Fruit fly (Drosophila melanogaster): ENCODE results near the gene sphinx2.

sphinx2 gene

dm6 chr3L:7423517-7423916, 17.0 kb downstream of the sphinx2 start, which contains the start of gene CG42458 (continued):
- TF ChIP-seq dysf (GFP tag; IDR thresholded peaks at IDR 0.05) (no peak), YL-1 (GFP tag; optimal IDR thresholded peaks at IDR 0.05) (no peak), da (GFP tag; optimal IDR thresholded peaks at IDR 0.05) (no peak), Stat92E (GFP tag; optimal IDR thresholded peaks at IDR 0.05) (no peak), CG17612 (GFP tag; IDR thresholded peaks at IDR 0.05) (no peak), shn (GFP tag; optimal IDR thresholded peaks at IDR 0.05) (no peak), CG12942 (GFP tag; optimal IDR thresholded peaks at IDR 0.05) (no peak), sr (GFP tag; IDR thresholded peaks at IDR 0.05) (no peak), sob (GFP tag; IDR thresholded peaks at IDR 0.05) (no peak), Sry-β (GFP tag; optimal IDR thresholded peaks at IDR 0.05) (no peak), HLH3B (GFP tag; IDR thresholded peaks at IDR 0.05) (0 out of 2 replicates have a peak, but pooled peaks have one; percentile 22), CG17385 (GFP tag; optimal IDR thresholded peaks at IDR 0.05) (no peak), CG2678 (tag; optimal IDR thresholded peaks at IDR 0.05) (no peak), CG31441 (GFP tag; IDR thresholded peaks at IDR 0.05) (no peak), CG9727 (GFP tag; optimal IDR thresholded peaks at IDR 0.05) (no peak), Fer2 (tag; optimal IDR thresholded peaks at IDR 0.05) (no peak), abd-A (tag; optimal IDR thresholded peaks at IDR 0.05) (peak; percentile 94), repo (GFP tag; optimal IDR thresholded peaks at IDR 0.05) (no peak), fd96Cb (tag; optimal IDR thresholded peaks at IDR 0.05) (no peak), Chrac-16 (GFP tag; optimal IDR thresholded peaks at IDR 0.05) (no peak), Fer1 (GFP tag; optimal IDR thresholded peaks at IDR 0.05) (peak; percentile 27), croc (GFP tag; conservative IDR thresholded peaks at IDR 0.05) (no peak), pum (GFP tag; optimal IDR thresholded peaks at IDR 0.05) (no peak), PHDP (tag; optimal IDR thresholded peaks at IDR 0.05) (no peak), CG3838 (GFP tag; optimal IDR thresholded peaks at IDR 0.05) (no peak), CG6254 (GFP tag; optimal IDR thresholded peaks at IDR 0.05) (no peak), Doc2 (GFP tag; IDR thresholded peaks at IDR 0.05) (no peak), Nf-YC (tag; optimal IDR thresholded peaks at IDR 0.05) (peak; percentile 85), CG18262 (tag; optimal IDR thresholded peaks at IDR 0.05) (no peak), GATAe (GFP tag; conservative IDR thresholded peaks at IDR 0.05) (no peak), CG4820 (GFP tag; optimal IDR thresholded peaks at IDR 0.05) (no peak), trem (tag; optimal IDR thresholded peaks at IDR 0.05) (no peak), CG7372 (GFP tag; IDR thresholded peaks at IDR 0.05) (no peak), CG10274 (GFP tag; optimal IDR thresholded peaks at IDR 0.05) (no peak), otp (GFP tag; IDR thresholded peaks at IDR 0.05) (no peak), Nf-YB (GFP tag; optimal IDR thresholded peaks at IDR 0.05) (peak; percentile 54), Ravus (GFP tag; IDR thresholded peaks at IDR 0.05) (no peak), CG2875 (GFP tag; optimal IDR thresholded peaks at IDR 0.05) (no peak), lab (GFP tag; optimal IDR thresholded peaks at IDR 0.05) (peak; percentile 13), Six4 (GFP tag; optimal IDR thresholded peaks at IDR 0.05) (no peak), sima (GFP tag; optimal IDR thresholded peaks at IDR 0.05) (no peak), klu (GFP tag; IDR thresholded peaks at IDR 0.05) (no peak), Dref (GFP tag; IDR thresholded peaks at IDR 0.05) (no peak), gsb (GFP tag; IDR thresholded peaks at IDR 0.05) (no peak), pzg (GFP tag; optimal IDR thresholded peaks at IDR 0.05) (no peak), pb (GFP tag; optimal IDR thresholded peaks at IDR 0.05) (no peak), CG32532 (GFP tag; IDR thresholded peaks at IDR 0.05) (no peak), CG4282 (GFP tag; optimal IDR thresholded peaks at IDR 0.05) (no peak), Xbp1 (GFP tag; optimal IDR thresholded peaks at IDR 0.05) (no peak), lbe (GFP tag; optimal IDR thresholded peaks at IDR 0.05) (no peak), MBD-R2 (GFP tag; IDR thresholded peaks at IDR 0.05) (no peak), Fer3 (tag; optimal IDR thresholded peaks at IDR 0.05) (no peak)
